Worm (Caenorhabditis elegans) whole organism, L4 larva: ENCODE data around the gene Y37D8A.26.

Experiments used
- ceh-82 ChIP-seq: sonication (generic microtip); optimal IDR thresholded peaks from 2 replicates; lab custom pipeline; 2017; ENCODE audit warnings: missing biosample characterization, missing genetic modification characterization
- egl-43 ChIP-seq: fragments of 200-800 bp; sonication (Bioruptor generic); IDR thresholded peaks from 2 replicates; pipeline ENCODE4 v1.3.6; 2022; ENCODE audit warnings: missing genetic modification reagents, missing genetic modification characterization, missing compliant biosample characterization
- fos-1 ChIP-seq: fragments of 150-350 bp; optimal IDR thresholded peaks from 2 replicates; lab custom pipeline; 2014; ENCODE audit warnings: missing biosample characterization, missing genetic modification characterization
- gei-8 ChIP-seq: fragments of 200-800 bp; sonication (Bioruptor generic); optimal IDR thresholded peaks from 2 replicates; lab custom pipeline; 2018; ENCODE audit warnings: mild to moderate bottlenecking, missing genetic modification characterization, missing compliant biosample characterization
- mdl-1 ChIP-seq, 2 experiments: fragments of 150-350 bp in 1 of 2; sonication (generic microtip) in 1 of 2; optimal IDR thresholded peaks; 2 replicates each; lab custom pipeline; 2014 to 2017; ENCODE audit warnings: missing biosample characterization in 2 of 2, missing genetic modification characterization in 2 of 2

ce11 chrIII:12806712-12807111, 49.8 kb downstream of the Y37D8A.26 start, which contains the start of gene BE10.5:
- TF ChIP-seq fos-1 (tag; lab: Kevin White, UChicago): no peak
- no peak for TF ChIP-seq egl-43 (GFP tag; lab: Robert Waterston, UW)
- no peak for TF ChIP-seq ceh-82
- TF ChIP-seq mdl-1 (tag; optimal IDR thresholded peaks at IDR 0.05; lab: Kevin White, UChicago): no peak
- TF ChIP-seq gei-8 (GFP tag; lab: Kevin White, UChicago): no peak
